Worm (Caenorhabditis elegans): Measurements from ENCODE around the gene C25H3.17.
A peak's percentile ranks its signal among the peaks of the same experiment; 100 is the strongest.

Gene C25H3.17

ce11 chrII:5680703-5681102, 11.2 kb upstream of the C25H3.17 start, which contains the start of gene flp-27:
flp-27 (plus strand) TSS chrII:5681003.
- TF ChIP-seq lin-32 (GFP tag; optimal IDR thresholded peaks at IDR 0.05) (no peak), unc-120 (tag; optimal IDR thresholded peaks at IDR 0.05; ENCODE audit: poor library complexity, severe bottlenecking) (no peak), sptf-1 (tag; optimal IDR thresholded peaks at IDR 0.05) (no peak), unc-62 (GFP tag; optimal IDR thresholded peaks at IDR 0.05) (no peak), nhr-2 (tag; optimal IDR thresholded peaks at IDR 0.05) (no peak), tbx-8 (GFP tag; optimal IDR thresholded peaks at IDR 0.05) (no peak), nhr-76 (tag; optimal IDR thresholded peaks at IDR 0.05) (no peak)

DNA sequence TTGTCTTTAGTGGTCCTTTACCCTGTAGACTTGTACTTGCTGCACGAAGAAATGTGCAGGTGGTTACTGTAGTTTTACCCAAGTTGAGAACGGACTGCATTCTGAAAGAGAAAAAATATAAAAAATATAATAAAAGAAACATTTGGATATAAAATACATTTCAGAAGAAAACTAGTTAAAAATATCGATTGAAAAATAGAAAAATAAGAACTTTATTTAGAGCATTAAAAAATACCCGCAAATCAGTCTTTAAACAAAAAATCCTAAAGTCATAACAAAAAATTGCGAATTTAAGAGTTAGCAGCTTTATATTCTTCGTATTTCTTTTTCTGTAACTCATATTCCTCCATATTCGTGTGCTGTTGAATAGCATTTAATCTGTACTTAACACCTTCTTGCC, 650 bp downstream of the C25H3.17 start, which contains the start of gene C25H3.7:
C25H3.7 (minus strand) TSS at position 101 of the 400 bp plus-strand sequence.
- TF ChIP-seq mab-5 (tag; optimal IDR thresholded peaks at IDR 0.05) (no peak), unc-62 (GFP tag; optimal IDR thresholded peaks at IDR 0.05) (no peak), elt-3 (tag; optimal IDR thresholded peaks at IDR 0.05) (no peak), nhr-12 (tag; optimal IDR thresholded peaks at IDR 0.05) (no peak), tbx-8 (GFP tag; optimal IDR thresholded peaks at IDR 0.05) (no peak), snpc-4 (tag; optimal IDR thresholded peaks at IDR 0.05) (no peak), M03D4.4 (tag; optimal IDR thresholded peaks at IDR 0.05) (no peak), nhr-76 (tag; optimal IDR thresholded peaks at IDR 0.05) (no peak), ceh-39 (tag; optimal IDR thresholded peaks at IDR 0.05) (no peak), lin-13 (tag; optimal IDR thresholded peaks at IDR 0.05) (no peak), lsy-2 (tag; optimal IDR thresholded peaks at IDR 0.05) (no peak), unc-120 (tag; optimal IDR thresholded peaks at IDR 0.05; ENCODE audit: poor library complexity, severe bottlenecking) (no peak), ceh-83 (GFP tag; optimal IDR thresholded peaks at IDR 0.05) (no peak), flh-1 (GFP tag; optimal IDR thresholded peaks at IDR 0.05) (no peak), mls-2 (tag; optimal IDR thresholded peaks at IDR 0.05) (no peak), nhr-2 (tag; optimal IDR thresholded peaks at IDR 0.05) (no peak), ztf-11 (tag; optimal IDR thresholded peaks at IDR 0.05) (no peak), ham-2 (GFP tag; optimal IDR thresholded peaks at IDR 0.05) (no peak), unc-39 (tag; optimal IDR thresholded peaks at IDR 0.05) (no peak)

- no peak for TF ChIP-seq mep-1 (tag; optimal IDR thresholded peaks at IDR 0.05)
- no peak for TF ChIP-seq unc-120 (tag; optimal IDR thresholded peaks at IDR 0.05; ENCODE audit: poor library complexity, severe bottlenecking)
- no peak for TF ChIP-seq sptf-1 (tag; optimal IDR thresholded peaks at IDR 0.05)
- TF ChIP-seq drap-1 (GFP tag; optimal IDR thresholded peaks at IDR 0.05), result peak; percentile 55
- no peak for TF ChIP-seq flh-1 (GFP tag; optimal IDR thresholded peaks at IDR 0.05)
- TF ChIP-seq ces-1 (GFP tag; optimal IDR thresholded peaks at IDR 0.05), result no peak
- TF ChIP-seq ham-2 (GFP tag; optimal IDR thresholded peaks at IDR 0.05), result no peak
- TF ChIP-seq zip-8 (tag; optimal IDR thresholded peaks at IDR 0.05), result no peak
- TF ChIP-seq sem-2 (GFP tag; optimal IDR thresholded peaks at IDR 0.05), result peak; percentile 50
- no peak for TF ChIP-seq bed-3 (GFP tag; optimal IDR thresholded peaks at IDR 0.05)
- TF ChIP-seq ceh-83 (GFP tag; optimal IDR thresholded peaks at IDR 0.05), result no peak
- TF ChIP-seq ceh-43 (GFP tag; optimal IDR thresholded peaks at IDR 0.05), result no peak
- peak; percentile 52 for TF ChIP-seq elt-1 (tag; optimal IDR thresholded peaks at IDR 0.05; ENCODE audit: borderline replicate concordance, insufficient read depth)
- TF ChIP-seq elt-3 (tag; optimal IDR thresholded peaks at IDR 0.05), result no peak
- TF ChIP-seq tbx-8 (GFP tag; optimal IDR thresholded peaks at IDR 0.05), result no peak
- TF ChIP-seq snpc-4 (tag; optimal IDR thresholded peaks at IDR 0.05), result no peak
- TF ChIP-seq pha-4 (tag; optimal IDR thresholded peaks at IDR 0.05), result no peak
- TF ChIP-seq M03D4.4 (tag; optimal IDR thresholded peaks at IDR 0.05), result no peak
- no peak for TF ChIP-seq mab-5 (tag; optimal IDR thresholded peaks at IDR 0.05)
- TF ChIP-seq hlh-1 (tag; optimal IDR thresholded peaks at IDR 0.05), result no peak
- TF ChIP-seq nhr-12 (tag; optimal IDR thresholded peaks at IDR 0.05), result no peak
- TF ChIP-seq unc-62 (GFP tag; optimal IDR thresholded peaks at IDR 0.05), result no peak
- TF ChIP-seq nhr-76 (tag; optimal IDR thresholded peaks at IDR 0.05), result no peak
- TF ChIP-seq nhr-2 (tag; optimal IDR thresholded peaks at IDR 0.05), result no peak
- no peak for TF ChIP-seq lin-13 (tag; optimal IDR thresholded peaks at IDR 0.05)
- peak; percentile 70 for TF ChIP-seq ceh-39 (tag; optimal IDR thresholded peaks at IDR 0.05)
- no peak for TF ChIP-seq cnd-1 (tag; optimal IDR thresholded peaks at IDR 0.05)
- no peak for TF ChIP-seq blmp-1 (tag; optimal IDR thresholded peaks at IDR 0.05)
- TF ChIP-seq lsy-2 (tag; optimal IDR thresholded peaks at IDR 0.05), result no peak
- TF ChIP-seq ztf-11 (tag; optimal IDR thresholded peaks at IDR 0.05), result no peak
- no peak for TF ChIP-seq mls-2 (tag; optimal IDR thresholded peaks at IDR 0.05)
- no peak for TF ChIP-seq nhr-28 (tag; optimal IDR thresholded peaks at IDR 0.05)
- TF ChIP-seq unc-39 (tag; optimal IDR thresholded peaks at IDR 0.05), result no peak
Observed at ce11 chrII:5667540-5667939, 1.9 kb downstream of the C25H3.17 start.

DNA sequence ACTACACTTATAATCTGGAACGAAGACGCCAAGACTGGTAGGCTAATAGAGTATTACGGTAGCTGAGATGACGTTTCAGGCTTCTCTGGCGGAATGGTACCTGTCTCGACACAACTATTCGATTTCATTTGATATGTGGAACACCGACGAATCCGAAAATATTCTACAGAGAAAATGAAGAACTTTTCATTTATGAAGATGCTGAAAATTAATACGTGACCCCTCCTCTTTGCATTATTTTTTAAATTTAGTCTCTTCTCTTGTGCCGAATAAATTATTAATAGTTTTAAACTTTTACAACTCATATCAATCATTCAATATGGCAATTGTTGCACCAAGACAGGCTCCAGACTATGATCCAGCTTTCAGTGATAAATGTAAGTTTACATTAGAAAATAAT, 3.5 kb downstream of the C25H3.17 start, which contains the start of gene C25H3.16:
C25H3.16 (plus strand) TSS at position 301 of the 400 bp plus-strand sequence.
- TF ChIP-seq zip-8 (tag; optimal IDR thresholded peaks at IDR 0.05) (no peak), ceh-43 (GFP tag; optimal IDR thresholded peaks at IDR 0.05) (no peak), unc-39 (tag; optimal IDR thresholded peaks at IDR 0.05) (no peak), mep-1 (tag; optimal IDR thresholded peaks at IDR 0.05) (no peak), lin-32 (GFP tag; optimal IDR thresholded peaks at IDR 0.05) (no peak), mab-5 (tag; optimal IDR thresholded peaks at IDR 0.05) (no peak), hlh-1 (tag; optimal IDR thresholded peaks at IDR 0.05) (no peak), sptf-1 (tag; optimal IDR thresholded peaks at IDR 0.05) (no peak), unc-120 (tag; optimal IDR thresholded peaks at IDR 0.05; ENCODE audit: poor library complexity, severe bottlenecking) (no peak), ztf-11 (tag; optimal IDR thresholded peaks at IDR 0.05) (no peak), lsy-2 (tag; optimal IDR thresholded peaks at IDR 0.05) (no peak), blmp-1 (tag; optimal IDR thresholded peaks at IDR 0.05) (no peak), drap-1 (GFP tag; optimal IDR thresholded peaks at IDR 0.05) (no peak), unc-62 (GFP tag; optimal IDR thresholded peaks at IDR 0.05) (no peak), ceh-39 (tag; optimal IDR thresholded peaks at IDR 0.05) (no peak), sem-2 (GFP tag; optimal IDR thresholded peaks at IDR 0.05) (no peak), M03D4.4 (tag; optimal IDR thresholded peaks at IDR 0.05) (no peak), nhr-12 (tag; optimal IDR thresholded peaks at IDR 0.05) (no peak), nhr-76 (tag; optimal IDR thresholded peaks at IDR 0.05) (no peak), elt-3 (tag; optimal IDR thresholded peaks at IDR 0.05) (no peak)

Measured in whole organism, mixed stage, embryonic.